Fruit fly (Drosophila melanogaster) whole organism, embryonic: Measurements from ENCODE around the gene comm.

Experiments
- Antp ChIP-seq: fragments of 200-800 bp; sonication (Bioruptor generic); optimal IDR thresholded peaks from 3 replicates; lab custom pipeline; 2016; ENCODE audit warnings: missing biosample characterization, missing genetic modification characterization
- Asciz ChIP-seq: fragments of 200-800 bp; sonication (Bioruptor generic); optimal IDR thresholded peaks from 2 replicates; lab custom pipeline; 2017; ENCODE audit warnings: missing biosample characterization, mild to moderate bottlenecking, missing genetic modification characterization, missing genetic modification reagents
- BtbVII ChIP-seq: fragments of 200-800 bp; sonication (Bioruptor generic); optimal IDR thresholded peaks from 3 replicates; lab custom pipeline; 2017; ENCODE audit warnings: missing biosample characterization, mild to moderate bottlenecking, missing genetic modification characterization
- CG10147 ChIP-seq: fragments of 200-800 bp; sonication (Bioruptor generic); optimal IDR thresholded peaks from 2 replicates; lab custom pipeline; 2019; ENCODE audit warnings: missing biosample characterization, mild to moderate bottlenecking, missing genetic modification characterization, moderate library complexity
- CG10431 ChIP-seq: fragments of 200-800 bp; sonication (Bioruptor generic); optimal IDR thresholded peaks from 3 replicates; lab custom pipeline; 2018; ENCODE audit warnings: missing biosample characterization, mild to moderate bottlenecking, missing genetic modification characterization
- CG13287 ChIP-seq: fragments of 200-800 bp; sonication (Bioruptor generic); IDR thresholded peaks from 2 replicates; pipeline ENCODE4 v1.3.6; 2022; ENCODE audit warnings: missing biosample characterization, missing genetic modification characterization; ENCODE audit not compliant: partially characterized antibody
- CG13424 ChIP-seq: fragments of 200-800 bp; sonication (Bioruptor generic); optimal IDR thresholded peaks from 2 replicates; lab custom pipeline; 2019; ENCODE audit warnings: missing biosample characterization, mild to moderate bottlenecking, missing genetic modification characterization, moderate library complexity
- CG17359 ChIP-seq: fragments of 200-800 bp; sonication (Bioruptor generic); optimal IDR thresholded peaks from 3 replicates; lab custom pipeline; 2018; ENCODE audit warnings: missing biosample characterization, mild to moderate bottlenecking, missing genetic modification characterization, moderate library complexity
- CG17912 ChIP-seq: fragments of 200-800 bp; sonication (Bioruptor generic); optimal IDR thresholded peaks from 2 replicates; lab custom pipeline; 2018; ENCODE audit warnings: missing biosample characterization, mild to moderate bottlenecking, missing genetic modification characterization
- CG2120 ChIP-seq: fragments of 200-800 bp; sonication (Bioruptor generic); optimal IDR thresholded peaks from 3 replicates; lab custom pipeline; 2016; ENCODE audit warnings: missing biosample characterization, missing genetic modification characterization
- CG30431 ChIP-seq: fragments of 200-800 bp; sonication (Bioruptor generic); optimal IDR thresholded peaks from 2 replicates; lab custom pipeline; 2017; ENCODE audit warnings: missing biosample characterization, missing genetic modification characterization
- CG34376 ChIP-seq: fragments of 200-800 bp; sonication (Bioruptor generic); optimal IDR thresholded peaks from 2 replicates; lab custom pipeline; 2018; ENCODE audit warnings: missing biosample characterization, mild to moderate bottlenecking, missing genetic modification characterization
- CG34422 ChIP-seq: fragments of 200-800 bp; sonication (Bioruptor generic); IDR thresholded peaks from 3 replicates; pipeline ENCODE4 v1.3.6; 2022; ENCODE audit warnings: missing biosample characterization, missing genetic modification characterization
- CG3838 ChIP-seq: fragments of 200-800 bp; sonication (Bioruptor generic); optimal IDR thresholded peaks from 3 replicates; lab custom pipeline; 2016; ENCODE audit warnings: missing biosample characterization, missing genetic modification characterization
- CG7745 ChIP-seq: fragments of 200-800 bp; sonication (Bioruptor generic); optimal IDR thresholded peaks from 2 replicates; lab custom pipeline; 2018; ENCODE audit warnings: missing biosample characterization, mild to moderate bottlenecking, missing genetic modification characterization, moderate library complexity
- CG8089 ChIP-seq: fragments of 200-800 bp; sonication (Bioruptor generic); optimal IDR thresholded peaks from 3 replicates; lab custom pipeline; 2016; ENCODE audit warnings: missing biosample characterization, missing genetic modification characterization
- CG9437 ChIP-seq: fragments of 200-800 bp; sonication (Bioruptor generic); optimal IDR thresholded peaks from 2 replicates; lab custom pipeline; 2018; ENCODE audit warnings: missing biosample characterization, mild to moderate bottlenecking, missing genetic modification characterization
- CoRest ChIP-seq: fragments of 200-800 bp; sonication (Bioruptor generic); optimal IDR thresholded peaks from 3 replicates; lab custom pipeline; 2018; ENCODE audit warnings: missing biosample characterization, mild to moderate bottlenecking, missing genetic modification characterization, moderate library complexity
- D ChIP-seq, 2 experiments: fragments of 200-800 bp in 1 of 2; fragments of >200 bp in 1 of 2; sonication (Bioruptor generic) in 1 of 2; optimal IDR thresholded peaks; 2 replicates in 1 of 2; 3 replicates in 1 of 2; lab custom pipeline; 2017; ENCODE audit warnings: mild to moderate bottlenecking in 1 of 2, missing biosample characterization in 1 of 2, missing genetic modification characterization in 1 of 2, missing genetic modification reagents in 1 of 2
- Dll ChIP-seq: fragments of 200-800 bp; sonication (Bioruptor generic); IDR thresholded peaks from 4 replicates; pipeline ENCODE4 v1.3.6; 2022; ENCODE audit warnings: missing biosample characterization, missing genetic modification characterization; ENCODE audit not compliant: partially characterized antibody
- Fer3 ChIP-seq: fragments of 200-800 bp; sonication (Bioruptor generic); optimal IDR thresholded peaks from 2 replicates; lab custom pipeline; 2018; ENCODE audit warnings: missing biosample characterization, mild to moderate bottlenecking, missing genetic modification characterization, moderate library complexity
- HLHmδ ChIP-seq: fragments of 200-800 bp; sonication (Bioruptor generic); optimal IDR thresholded peaks from 2 replicates; lab custom pipeline; 2018; ENCODE audit warnings: missing biosample characterization, mild to moderate bottlenecking, missing genetic modification characterization, moderate library complexity
- HmgZ ChIP-seq: fragments of 200-800 bp; sonication (Bioruptor generic); optimal IDR thresholded peaks from 2 replicates; lab custom pipeline; 2018; ENCODE audit warnings: missing biosample characterization, mild to moderate bottlenecking, missing genetic modification characterization
- Jarid2 ChIP-seq: fragments of 200-800 bp; sonication (Bioruptor generic); optimal IDR thresholded peaks from 3 replicates; lab custom pipeline; 2017; ENCODE audit warnings: mild to moderate bottlenecking, missing biosample characterization, missing genetic modification reagents, missing genetic modification characterization
- MESR4 ChIP-seq: fragments of 200-800 bp; sonication (Bioruptor generic); optimal IDR thresholded peaks from 2 replicates; lab custom pipeline; 2018; ENCODE audit warnings: missing biosample characterization, mild to moderate bottlenecking, missing genetic modification characterization, moderate library complexity
- NC2β ChIP-seq: fragments of 200-800 bp; sonication (Bioruptor generic); optimal IDR thresholded peaks from 2 replicates; lab custom pipeline; 2016; ENCODE audit warnings: missing biosample characterization, missing genetic modification characterization
- Nf-YB ChIP-seq: fragments of 200-800 bp; sonication (Bioruptor generic); optimal IDR thresholded peaks from 3 replicates; lab custom pipeline; 2019; ENCODE audit warnings: missing biosample characterization, mild to moderate bottlenecking, missing genetic modification characterization, moderate library complexity
- PHDP ChIP-seq: fragments of 200-800 bp; sonication (Bioruptor generic); optimal IDR thresholded peaks from 3 replicates; lab custom pipeline; 2018; ENCODE audit warnings: missing biosample characterization, mild to moderate bottlenecking, missing genetic modification characterization, moderate library complexity
- Rx ChIP-seq: fragments of 200-800 bp; sonication (Bioruptor generic); IDR thresholded peaks from 2 replicates; pipeline ENCODE4 v1.3.6; 2022; ENCODE audit warnings: missing biosample characterization, missing genetic modification characterization
- Sry-β ChIP-seq: fragments of 200-800 bp; sonication (Bioruptor generic); optimal IDR thresholded peaks from 2 replicates; lab custom pipeline; 2018; ENCODE audit warnings: missing biosample characterization, mild to moderate bottlenecking, missing genetic modification characterization, moderate library complexity
- Xbp1 ChIP-seq: fragments of 200-800 bp; sonication (Bioruptor generic); optimal IDR thresholded peaks from 3 replicates; lab custom pipeline; 2016; ENCODE audit warnings: missing biosample characterization, mild to moderate bottlenecking, missing genetic modification characterization
- Xrp1 ChIP-seq: fragments of 200-800 bp; sonication (Bioruptor generic); IDR thresholded peaks from 2 replicates; pipeline ENCODE4 v1.3.6; 2022; ENCODE audit warnings: missing biosample characterization, missing genetic modification characterization
- ase ChIP-seq: fragments of 200-800 bp; sonication (Bioruptor generic); IDR thresholded peaks from 3 replicates; pipeline ENCODE4 v1.3.6; 2022; ENCODE audit warnings: missing biosample characterization, missing genetic modification characterization
- bigmax ChIP-seq: fragments of 200-800 bp; sonication (Bioruptor generic); optimal IDR thresholded peaks from 2 replicates; lab custom pipeline; 2018; ENCODE audit warnings: missing biosample characterization, mild to moderate bottlenecking, missing genetic modification characterization
- bsh ChIP-seq, 2 experiments: fragments of 200-800 bp; sonication (Bioruptor generic); optimal IDR thresholded peaks; 2 replicates each; lab custom pipeline; 2017 to 2018; ENCODE audit warnings: mild to moderate bottlenecking in 2 of 2, missing biosample characterization in 2 of 2, missing genetic modification characterization in 2 of 2, moderate library complexity in 1 of 2
- caup ChIP-seq: fragments of 200-800 bp; sonication (Bioruptor generic); optimal IDR thresholded peaks from 3 replicates; lab custom pipeline; 2017; ENCODE audit warnings: missing biosample characterization, mild to moderate bottlenecking, missing genetic modification characterization, moderate library complexity; ENCODE audit not compliant: severe bottlenecking
- da ChIP-seq: fragments of 200-800 bp; sonication (Bioruptor generic); optimal IDR thresholded peaks from 2 replicates; lab custom pipeline; 2016; ENCODE audit warnings: missing biosample characterization, missing genetic modification characterization
- dati ChIP-seq: fragments of 200-800 bp; sonication (Bioruptor generic); IDR thresholded peaks from 2 replicates; pipeline ENCODE4 v1.3.6; 2022; ENCODE audit warnings: missing biosample characterization, missing genetic modification characterization
- dpn ChIP-seq, 2 experiments: fragments of 200-800 bp; sonication (Bioruptor generic); optimal IDR thresholded peaks; 3 replicates each; lab custom pipeline; 2016; ENCODE audit warnings: missing biosample characterization in 2 of 2, missing genetic modification characterization in 2 of 2
- fd102C ChIP-seq: fragments of 200-800 bp; sonication (Bioruptor generic); optimal IDR thresholded peaks from 2 replicates; lab custom pipeline; 2018; ENCODE audit warnings: missing biosample characterization, mild to moderate bottlenecking, missing genetic modification characterization, moderate library complexity
- fd96Cb ChIP-seq: fragments of 200-800 bp; sonication (Bioruptor generic); optimal IDR thresholded peaks from 2 replicates; lab custom pipeline; 2018; ENCODE audit warnings: missing biosample characterization, mild to moderate bottlenecking, missing genetic modification characterization, moderate library complexity
- ken ChIP-seq: fragments of 200-800 bp; sonication (Bioruptor generic); IDR thresholded peaks from 3 replicates; pipeline ENCODE4 v1.3.6; 2022; ENCODE audit warnings: missing biosample characterization, missing genetic modification characterization
- lov ChIP-seq, 2 experiments: fragments of 200-800 bp in 1 of 2; fragments of >200 bp in 1 of 2; sonication (Bioruptor generic) in 1 of 2; IDR thresholded peaks in 1 of 2; optimal IDR thresholded peaks in 1 of 2; 2 replicates in 1 of 2; 3 replicates in 1 of 2; pipeline versions ENCODE4 v1.3.6 to Lab custom; 2017 to 2022; ENCODE audit warnings: missing biosample characterization in 1 of 2, missing genetic modification characterization in 1 of 2
- oc ChIP-seq: fragments of 200-800 bp; sonication (Bioruptor generic); optimal IDR thresholded peaks from 2 replicates; lab custom pipeline; 2018; ENCODE audit warnings: missing biosample characterization, mild to moderate bottlenecking, missing genetic modification characterization, moderate library complexity
- pb ChIP-seq: fragments of 200-800 bp; sonication (Bioruptor generic); optimal IDR thresholded peaks from 3 replicates; lab custom pipeline; 2016; ENCODE audit warnings: missing biosample characterization, missing genetic modification characterization
- pros ChIP-seq: fragments of 200-800 bp; sonication (Bioruptor generic); optimal IDR thresholded peaks from 3 replicates; lab custom pipeline; 2019; ENCODE audit warnings: missing biosample characterization, mild to moderate bottlenecking, missing genetic modification characterization, moderate library complexity
- sim ChIP-seq: fragments of 200-800 bp; sonication (Bioruptor generic); IDR thresholded peaks from 2 replicates; pipeline ENCODE4 v1.3.6; 2022; ENCODE audit warnings: missing biosample characterization, missing genetic modification characterization
- tap ChIP-seq: fragments of 200-800 bp; optimal IDR thresholded peaks from 3 replicates; lab custom pipeline; 2019; ENCODE audit warnings: missing biosample characterization, mild to moderate bottlenecking, missing genetic modification characterization, moderate library complexity
- vnd ChIP-seq: fragments of 200-800 bp; sonication (Bioruptor generic); IDR thresholded peaks from 3 replicates; pipeline ENCODE4 v1.3.6; 2022; ENCODE audit warnings: missing biosample characterization, missing genetic modification characterization; ENCODE audit not compliant: partially characterized antibody

Gene comm

DNA sequence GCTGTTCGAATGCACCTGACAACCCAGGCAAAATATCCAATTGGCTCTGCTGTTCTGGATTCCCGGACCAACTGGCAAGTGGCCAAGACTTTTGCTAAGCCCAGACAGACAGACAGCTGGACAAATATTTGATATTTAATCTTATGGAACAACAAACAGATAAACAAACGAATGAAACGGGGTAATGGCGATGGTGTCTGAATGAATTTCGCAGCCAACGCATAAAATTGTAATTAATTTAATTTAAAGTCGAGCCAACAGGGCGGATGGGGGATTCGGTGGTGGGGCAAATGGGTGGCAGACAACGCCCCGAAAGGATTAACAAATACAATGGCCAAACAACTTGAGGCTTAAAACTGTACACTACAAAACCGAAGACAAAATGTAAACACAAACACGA lies 13.6 kb upstream of the comm start (continued):
- no peak for TF ChIP-seq ken
- no peak for TF ChIP-seq Antp
- no peak for TF ChIP-seq CG8089 (GFP tag; lab: Kevin White, UChicago)
- no peak for TF ChIP-seq oc (tag; lab: Kevin White, UChicago)
- TF ChIP-seq caup (GFP tag; lab: Kevin White, UChicago) = peak; percentile 10
- no peak for TF ChIP-seq CG7745 (tag; lab: Kevin White, UChicago)
- TF ChIP-seq Xbp1 = no peak
- no peak for TF ChIP-seq Dll (GFP tag; lab: Robert Waterston, UW)
- no peak for TF ChIP-seq bsh (GFP tag; optimal IDR thresholded peaks at IDR 0.05; lab: Kevin White, UChicago)
- no peak for TF ChIP-seq CG13287 (GFP tag; lab: Robert Waterston, UW)
- TF ChIP-seq CoRest = no peak
- TF ChIP-seq fd102C (GFP tag; lab: Kevin White, UChicago) = no peak
- TF ChIP-seq Jarid2 (GFP tag; lab: Kevin White, UChicago) = no peak
- no peak for TF ChIP-seq Xrp1 (GFP tag; lab: Robert Waterston, UW)
- TF ChIP-seq sim (GFP tag; lab: Robert Waterston, UW) = no peak
- TF ChIP-seq D (optimal IDR thresholded peaks at IDR 0.05; lab: Kevin White, UChicago) = no peak
- TF ChIP-seq D (GFP tag; optimal IDR thresholded peaks at IDR 0.05; lab: Kevin White, UChicago) = no peak
- TF ChIP-seq CG2120 = no peak
- TF ChIP-seq NC2β (GFP tag; lab: Kevin White, UChicago) = no peak
- TF ChIP-seq CG17912 (GFP tag; lab: Kevin White, UChicago) = no peak
- no peak for TF ChIP-seq CG13424
- no peak for TF ChIP-seq CG10431 (GFP tag; lab: Kevin White, UChicago)
- no peak for TF ChIP-seq CG17359 (tag; lab: Kevin White, UChicago)
- TF ChIP-seq PHDP (tag; lab: Kevin White, UChicago) = no peak
- TF ChIP-seq vnd (GFP tag; lab: Robert Waterston, UW) = no peak
- TF ChIP-seq CG3838 (GFP tag; lab: Kevin White, UChicago) = no peak
- no peak for TF ChIP-seq MESR4 (GFP tag; lab: Kevin White, UChicago)
- TF ChIP-seq CG10147 (GFP tag; lab: Kevin White, UChicago) = peak; percentile 17
- no peak for TF ChIP-seq Rx (GFP tag; lab: Robert Waterston, UW)
- TF ChIP-seq CG9437 (GFP tag; lab: Kevin White, UChicago) = no peak
- TF ChIP-seq pb (GFP tag; lab: Kevin White, UChicago) = no peak
- no peak for TF ChIP-seq fd96Cb (tag; lab: Kevin White, UChicago)
- no peak for TF ChIP-seq dpn (GFP tag; optimal IDR thresholded peaks at IDR 0.05; lab: Kevin White, UChicago)
- no peak for TF ChIP-seq CG30431 (GFP tag; lab: Kevin White, UChicago)
- no peak for TF ChIP-seq ase (GFP tag; lab: Robert Waterston, UW)
- TF ChIP-seq Nf-YB (GFP tag; lab: Kevin White, UChicago) = no peak
- TF ChIP-seq lov (optimal IDR thresholded peaks at IDR 0.05; lab: Kevin White, UChicago) = no peak
- no peak for TF ChIP-seq lov (GFP tag; IDR thresholded peaks at IDR 0.05; lab: Robert Waterston, UW)
- peak; percentile 7 for TF ChIP-seq Fer3 (tag; lab: Kevin White, UChicago)
- no peak for TF ChIP-seq Sry-β (GFP tag; lab: Kevin White, UChicago)
- no peak for TF ChIP-seq CG34422 (GFP tag; lab: Robert Waterston, UW)
- TF ChIP-seq HmgZ (tag; lab: Kevin White, UChicago) = no peak
- no peak for TF ChIP-seq pros (GFP tag; lab: Kevin White, UChicago)
- TF ChIP-seq Asciz (GFP tag; lab: Kevin White, UChicago) = no peak
- no peak for TF ChIP-seq tap (tag; lab: Kevin White, UChicago)
- no peak for TF ChIP-seq HLHmδ (GFP tag; lab: Kevin White, UChicago)
- no peak for TF ChIP-seq CG34376
- no peak for TF ChIP-seq da (GFP tag; lab: Kevin White, UChicago)
- no peak for TF ChIP-seq dati (GFP tag; lab: Robert Waterston, UW)
- TF ChIP-seq BtbVII (GFP tag; lab: Kevin White, UChicago) = peak; percentile 55
- TF ChIP-seq bigmax = no peak
